Worm (Caenorhabditis elegans) whole organism, young adult: Measurements from ENCODE around the gene spat-1.
A peak's percentile ranks its signal among the peaks of the same experiment; 100 is the strongest.

Source experiments
- B0035.1 ChIP-seq: sonication (generic microtip); optimal IDR thresholded peaks from 2 replicates; lab custom pipeline; 2016; ENCODE audit warnings: missing genetic modification characterization, mild to moderate bottlenecking, missing compliant biosample characterization, missing genotype, missing genetic modification reagents
- B0261.1 ChIP-seq: sonication (generic microtip); optimal IDR thresholded peaks from 2 replicates; lab custom pipeline; 2016; ENCODE audit warnings: mild to moderate bottlenecking, missing genetic modification characterization, moderate library complexity, missing compliant biosample characterization
- B0336.3 ChIP-seq: fragments of 200-800 bp; sonication (Bioruptor generic); IDR thresholded peaks from 2 replicates; pipeline ENCODE4 v1.3.6; 2022; ENCODE audit warnings: missing genetic modification characterization, missing compliant biosample characterization
- C06A6.2 ChIP-seq: fragments of 200-800 bp; sonication (Bioruptor generic); conservative IDR thresholded peaks from 2 replicates; pipeline ENCODE4 v1.3.6; 2022; ENCODE audit warnings: missing genetic modification characterization, missing compliant biosample characterization
- C17E4.6 ChIP-seq: fragments of 200-800 bp; sonication (Bioruptor generic); IDR thresholded peaks from 2 replicates; pipeline ENCODE4 v1.3.6; 2022; ENCODE audit warnings: missing genetic modification reagents, missing genetic modification characterization, missing compliant biosample characterization
- F22D6.2 ChIP-seq: sonication (generic microtip); optimal IDR thresholded peaks from 2 replicates; lab custom pipeline; 2016; ENCODE audit warnings: mild to moderate bottlenecking, missing genetic modification characterization, missing compliant biosample characterization
- F23B12.7 ChIP-seq: sonication (generic microtip); optimal IDR thresholded peaks from 2 replicates; lab custom pipeline; 2017; ENCODE audit warnings: missing genetic modification characterization, mild to moderate bottlenecking, missing compliant biosample characterization, antibody characterized with exemption, moderate library complexity; ENCODE audit not compliant: insufficient read depth
- K11D2.4 ChIP-seq: fragments of 200-800 bp; sonication (Bioruptor generic); IDR thresholded peaks from 2 replicates; pipeline ENCODE4 v1.3.6; 2022; ENCODE audit warnings: missing genetic modification reagents, missing genetic modification characterization, missing compliant biosample characterization
- T07F8.4 ChIP-seq: sonication (generic microtip); optimal IDR thresholded peaks from 2 replicates; lab custom pipeline; 2016; ENCODE audit warnings: mild to moderate bottlenecking, missing genetic modification characterization, moderate library complexity, missing compliant biosample characterization
- Y53F4B.3 ChIP-seq: fragments of 200-800 bp; sonication (Bioruptor generic); IDR thresholded peaks from 2 replicates; pipeline ENCODE4 v1.3.6; 2022; ENCODE audit warnings: missing genetic modification reagents, missing genetic modification characterization, missing compliant biosample characterization
- Y53G8AR.9 ChIP-seq: fragments of 200-800 bp; sonication (Bioruptor generic); conservative IDR thresholded peaks from 2 replicates; pipeline ENCODE4 v1.3.6; 2022; ENCODE audit warnings: missing genetic modification reagents, missing genetic modification characterization, missing compliant biosample characterization
- Y56A3A.18 ChIP-seq: fragments of 200-800 bp; sonication (Bioruptor generic); IDR thresholded peaks from 2 replicates; pipeline ENCODE4 v1.3.6; 2022; ENCODE audit warnings: missing genetic modification reagents, missing genetic modification characterization, missing compliant biosample characterization
- Y79H2A.3 ChIP-seq: fragments of 200-800 bp; sonication (Bioruptor generic); conservative IDR thresholded peaks from 2 replicates; pipeline ENCODE4 v1.3.6; 2022; ENCODE audit warnings: missing genetic modification reagents, missing genetic modification characterization, missing compliant biosample characterization
- Y95B8A.8 ChIP-seq: fragments of 200-800 bp; sonication (Bioruptor generic); IDR thresholded peaks from 2 replicates; pipeline ENCODE4 v1.3.6; 2022; ENCODE audit warnings: missing genetic modification reagents, missing genetic modification characterization, missing compliant biosample characterization
- ZK185.1 ChIP-seq: sonication (generic microtip); optimal IDR thresholded peaks from 2 replicates; lab custom pipeline; 2016; ENCODE audit warnings: mild to moderate bottlenecking, missing genetic modification characterization, missing compliant biosample characterization; ENCODE audit not compliant: poor library complexity, severe bottlenecking
- akir-1 ChIP-seq: fragments of 200-800 bp; sonication (Bioruptor generic); optimal IDR thresholded peaks from 2 replicates; lab custom pipeline; 2018; ENCODE audit warnings: mild to moderate bottlenecking, missing genetic modification characterization, moderate library complexity, missing compliant biosample characterization
- athp-1 ChIP-seq: sonication (generic microtip); optimal IDR thresholded peaks from 2 replicates; lab custom pipeline; 2017; ENCODE audit warnings: mild to moderate bottlenecking, missing genetic modification characterization, missing compliant biosample characterization
- ccch-3 ChIP-seq: fragments of 200-800 bp; sonication (Bioruptor generic); optimal IDR thresholded peaks from 2 replicates; lab custom pipeline; 2018; ENCODE audit warnings: mild to moderate bottlenecking, missing genetic modification characterization, missing compliant biosample characterization
- cebp-1 ChIP-seq, 2 experiments: fragments of 200-800 bp in 1 of 2; sonication (Bioruptor generic) in 1 of 2; sonication (generic microtip) in 1 of 2; IDR thresholded peaks in 1 of 2; optimal IDR thresholded peaks in 1 of 2; 2 replicates each; pipeline versions ENCODE4 v1.3.6 to Lab custom; 2017 to 2022; ENCODE audit warnings: missing compliant biosample characterization in 2 of 2, missing genetic modification characterization in 2 of 2, mild to moderate bottlenecking in 1 of 2, missing genetic modification reagents in 1 of 2, moderate library complexity in 1 of 2
- cebp-2 ChIP-seq: fragments of 200-800 bp; sonication (Bioruptor generic); IDR thresholded peaks from 2 replicates; pipeline ENCODE4 v1.3.6; 2022; ENCODE audit warnings: missing genetic modification characterization, missing compliant biosample characterization
- ceh-100 ChIP-seq: fragments of 200-800 bp; sonication (Bioruptor generic); IDR thresholded peaks from 2 replicates; pipeline ENCODE4 v1.3.6; 2022; ENCODE audit warnings: missing genetic modification reagents, missing genetic modification characterization, missing compliant biosample characterization
- ceh-58 ChIP-seq: fragments of 200-800 bp; sonication (Bioruptor generic); IDR thresholded peaks from 2 replicates; pipeline ENCODE4 v1.3.6; 2022; ENCODE audit warnings: missing genetic modification characterization, missing compliant biosample characterization
- ceh-79 ChIP-seq: sonication (generic microtip); optimal IDR thresholded peaks from 2 replicates; lab custom pipeline; 2017; ENCODE audit warnings: mild to moderate bottlenecking, missing genetic modification characterization, missing compliant biosample characterization
- ceh-91 ChIP-seq: fragments of 200-800 bp; sonication (Bioruptor generic); IDR thresholded peaks from 2 replicates; pipeline ENCODE4 v1.3.6; 2022; ENCODE audit warnings: missing genetic modification reagents, missing genetic modification characterization, missing compliant biosample characterization
- dpl-1 ChIP-seq: fragments of 150-350 bp; optimal IDR thresholded peaks from 2 replicates; lab custom pipeline; 2014; ENCODE audit warnings: missing biosample characterization, missing genetic modification reagents, missing genetic modification characterization
- egrh-3 ChIP-seq: fragments of 200-800 bp; sonication (Bioruptor generic); IDR thresholded peaks from 2 replicates; pipeline ENCODE4 v1.3.6; 2022; ENCODE audit warnings: missing genetic modification reagents, missing genetic modification characterization, missing compliant biosample characterization
- ets-4 ChIP-seq: fragments of 200-800 bp; sonication (Bioruptor generic); optimal IDR thresholded peaks from 2 replicates; lab custom pipeline; 2018; ENCODE audit warnings: mild to moderate bottlenecking, missing genetic modification characterization, missing compliant biosample characterization
- hrde-1 ChIP-seq: sonication (generic microtip); optimal IDR thresholded peaks from 2 replicates; lab custom pipeline; 2016; ENCODE audit warnings: missing genetic modification characterization, mild to moderate bottlenecking, missing compliant biosample characterization, moderate library complexity, missing genotype, missing genetic modification reagents, borderline replicate concordance
- hsf-1 ChIP-seq: fragments of 200-800 bp; sonication (Bioruptor generic); IDR thresholded peaks from 2 replicates; pipeline ENCODE4 v1.3.6; 2022; ENCODE audit warnings: missing genetic modification reagents, missing genetic modification characterization, missing compliant biosample characterization
- let-526 ChIP-seq: fragments of 200-800 bp; sonication (Bioruptor generic); IDR thresholded peaks from 2 replicates; pipeline ENCODE4 v1.3.6; 2022; ENCODE audit warnings: missing genetic modification reagents, missing genetic modification characterization, missing compliant biosample characterization
- lin-26 ChIP-seq: fragments of 200-800 bp; sonication (Bioruptor generic); IDR thresholded peaks from 2 replicates; pipeline ENCODE4 v1.3.6; 2022; ENCODE audit warnings: missing genetic modification reagents, missing genetic modification characterization, missing compliant biosample characterization
- lin-35 ChIP-seq, 3 experiments: fragments of 150-350 bp in 2 of 3; sonication (generic microtip) in 1 of 3; optimal IDR thresholded peaks; 2 replicates each; lab custom pipeline; 2014 to 2018; ENCODE audit warnings: missing biosample characterization in 3 of 3, missing genetic modification characterization in 3 of 3, missing genetic modification reagents in 3 of 3
- lin-54 ChIP-seq: fragments of 200-800 bp; sonication (Bioruptor generic); optimal IDR thresholded peaks from 2 replicates; lab custom pipeline; 2018; ENCODE audit warnings: mild to moderate bottlenecking, missing genetic modification characterization, missing compliant biosample characterization
- lir-1 ChIP-seq: fragments of 200-800 bp; sonication (Bioruptor generic); conservative IDR thresholded peaks from 2 replicates; pipeline ENCODE4 v1.3.6; 2022; ENCODE audit warnings: missing genetic modification reagents, missing genetic modification characterization, missing compliant biosample characterization
- madf-3 ChIP-seq: fragments of 200-800 bp; sonication (Bioruptor generic); IDR thresholded peaks from 2 replicates; pipeline ENCODE4 v1.3.6; 2022; ENCODE audit warnings: missing genetic modification reagents, missing genetic modification characterization, missing compliant biosample characterization
- madf-6 ChIP-seq: fragments of 200-800 bp; sonication (Bioruptor generic); IDR thresholded peaks from 2 replicates; pipeline ENCODE4 v1.3.6; 2022; ENCODE audit warnings: missing genetic modification reagents, missing genetic modification characterization, missing compliant biosample characterization
- mcd-1 ChIP-seq: fragments of 200-800 bp; sonication (Bioruptor generic); IDR thresholded peaks from 2 replicates; pipeline ENCODE4 v1.3.6; 2022; ENCODE audit warnings: missing genetic modification reagents, missing genetic modification characterization, missing compliant biosample characterization
- mel-28 ChIP-seq: sonication (generic microtip); optimal IDR thresholded peaks from 2 replicates; lab custom pipeline; 2016; ENCODE audit warnings: borderline replicate concordance, mild to moderate bottlenecking, missing genetic modification characterization, missing compliant biosample characterization
- nfya-2 ChIP-seq: fragments of 200-800 bp; sonication (Bioruptor generic); IDR thresholded peaks from 2 replicates; pipeline ENCODE4 v1.3.6; 2022; ENCODE audit warnings: missing genetic modification reagents, missing genetic modification characterization, missing compliant biosample characterization
- nfyb-1 ChIP-seq: fragments of 200-800 bp; sonication (Bioruptor generic); IDR thresholded peaks from 2 replicates; pipeline ENCODE4 v1.3.6; 2022; ENCODE audit warnings: missing genetic modification reagents, missing genetic modification characterization, missing compliant biosample characterization
- nhr-27 ChIP-seq: fragments of 200-800 bp; sonication (Bioruptor generic); optimal IDR thresholded peaks from 2 replicates; lab custom pipeline; 2018; ENCODE audit warnings: mild to moderate bottlenecking, missing genetic modification characterization, moderate library complexity, missing compliant biosample characterization
- nhr-80 ChIP-seq: sonication (generic microtip); optimal IDR thresholded peaks from 2 replicates; lab custom pipeline; 2016; ENCODE audit warnings: missing genetic modification characterization, missing compliant biosample characterization
- snpc-3.4 ChIP-seq: sonication (generic microtip); optimal IDR thresholded peaks from 2 replicates; lab custom pipeline; 2017; ENCODE audit warnings: missing genetic modification characterization, mild to moderate bottlenecking, missing compliant biosample characterization, antibody characterized with exemption, moderate library complexity, missing genotype, missing genetic modification reagents
- sptf-2 ChIP-seq: fragments of 200-800 bp; sonication (Bioruptor generic); optimal IDR thresholded peaks from 2 replicates; lab custom pipeline; 2018; ENCODE audit warnings: mild to moderate bottlenecking, missing genetic modification characterization, missing compliant biosample characterization
- ztf-22 ChIP-seq: fragments of 200-800 bp; sonication (Bioruptor generic); optimal IDR thresholded peaks from 2 replicates; lab custom pipeline; 2018; ENCODE audit warnings: mild to moderate bottlenecking, missing genetic modification characterization, moderate library complexity, missing compliant biosample characterization
- ztf-25 ChIP-seq: fragments of 200-800 bp; sonication (Bioruptor generic); IDR thresholded peaks from 2 replicates; pipeline ENCODE4 v1.3.6; 2022; ENCODE audit warnings: missing genetic modification reagents, missing genetic modification characterization, missing compliant biosample characterization
- ztf-6 ChIP-seq: fragments of 200-800 bp; sonication (Bioruptor generic); IDR thresholded peaks from 2 replicates; pipeline ENCODE4 v1.3.6; 2022; ENCODE audit warnings: missing genetic modification reagents, missing genetic modification characterization, missing compliant biosample characterization

The spat-1 gene

DNA sequence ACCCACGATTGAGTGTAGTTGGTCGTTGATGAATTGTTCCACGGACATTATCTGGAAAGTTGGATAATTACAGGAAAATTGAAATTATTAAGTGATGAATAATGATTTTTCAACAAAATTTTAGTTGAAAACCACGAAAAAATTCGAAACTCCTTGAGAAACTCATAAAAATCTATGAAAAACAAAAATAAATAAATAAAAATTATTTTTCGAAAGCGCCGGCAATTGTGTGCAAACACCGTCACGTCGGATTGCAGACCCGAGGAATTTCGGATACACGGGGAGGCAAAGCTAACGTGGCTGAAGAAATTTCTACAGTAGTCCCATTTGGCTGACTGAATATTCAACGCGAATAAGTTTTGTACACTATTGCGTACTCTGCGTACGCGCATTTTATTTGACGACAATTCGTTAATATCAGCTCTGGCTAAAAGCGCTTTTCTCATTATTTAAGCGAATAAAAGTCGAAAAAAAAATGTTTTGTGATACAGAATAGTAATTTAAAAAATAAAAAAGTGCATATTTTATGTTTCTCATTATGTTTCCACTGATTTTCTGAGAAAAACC, 33.1 kb downstream of the spat-1 start, which contains the start of gene mog-4 (continued):
- TF ChIP-seq ztf-22 (peak; percentile 80), lin-35 (GFP tag; optimal IDR thresholded peaks at IDR 0.05; lab: Kevin White, UChicago) (peak in 2 of 3 experiments; percentile 26 to 84), cebp-1 (GFP tag; IDR thresholded peaks at IDR 0.05; lab: Robert Waterston, UW) (peak; percentile 97), cebp-1 (tag; optimal IDR thresholded peaks at IDR 0.05; lab: Kevin White, UChicago) (peak; percentile 94), K11D2.4 (GFP tag; lab: Robert Waterston, UW) (peak; percentile 99), madf-6 (GFP tag; lab: Robert Waterston, UW) (peak; percentile 99), B0035.1 (peak; percentile 81), ets-4 (peak; percentile 10), hrde-1 (tag; lab: Kevin White, UChicago) (peak; percentile 85), Y56A3A.18 (GFP tag; lab: Robert Waterston, UW) (peak; percentile 99), C06A6.2 (GFP tag; lab: Robert Waterston, UW) (peak; percentile 98), nfyb-1 (GFP tag; lab: Robert Waterston, UW) (peak; percentile 99), hsf-1 (GFP tag; lab: Robert Waterston, UW) (peak; percentile 93), cebp-2 (peak; percentile 97), Y79H2A.3 (GFP tag; lab: Robert Waterston, UW) (peak; percentile 100), C17E4.6 (peak; percentile 100), T07F8.4 (tag; lab: Kevin White, UChicago) (peak; percentile 48), nfya-2 (GFP tag; lab: Robert Waterston, UW) (peak; percentile 89), madf-3 (GFP tag; lab: Robert Waterston, UW) (peak; percentile 98), Y95B8A.8 (GFP tag; lab: Robert Waterston, UW) (peak; percentile 99), nhr-27 (tag; lab: Kevin White, UChicago) (peak; percentile 58), B0336.3 (GFP tag; lab: Robert Waterston, UW) (peak; percentile 92), ZK185.1 (tag; lab: Kevin White, UChicago) (peak; percentile 97), ceh-58 (GFP tag; lab: Robert Waterston, UW) (0 out of 2 replicates have a peak, but pooled peaks have one; percentile 15), Y53G8AR.9 (peak; percentile 99), ccch-3 (GFP tag; lab: Kevin White, UChicago) (peak; percentile 97), ceh-79 (peak; percentile 61), let-526 (GFP tag; lab: Robert Waterston, UW) (peak; percentile 100), mcd-1 (GFP tag; lab: Robert Waterston, UW) (peak; percentile 99), akir-1 (GFP tag; lab: Kevin White, UChicago) (peak; percentile 89), Y53F4B.3 (GFP tag; lab: Robert Waterston, UW) (peak; percentile 93), ceh-91 (peak; percentile 100), F22D6.2 (tag; lab: Kevin White, UChicago) (peak; percentile 89), ceh-100 (GFP tag; lab: Robert Waterston, UW) (peak; percentile 96), sptf-2 (GFP tag; lab: Kevin White, UChicago) (peak; percentile 9), nhr-80 (tag; lab: Kevin White, UChicago) (peak; percentile 80), snpc-3.4 (peak; percentile 18), lin-26 (GFP tag; lab: Robert Waterston, UW) (peak; percentile 98), athp-1 (tag; lab: Kevin White, UChicago) (peak; percentile 97), egrh-3 (GFP tag; lab: Robert Waterston, UW) (peak; percentile 90), lin-54 (GFP tag; lab: Kevin White, UChicago) (peak; percentile 97), ztf-6 (GFP tag; lab: Robert Waterston, UW) (peak; percentile 100), F23B12.7 (tag; lab: Kevin White, UChicago) (peak; percentile 25), ztf-25 (GFP tag; lab: Robert Waterston, UW) (peak; percentile 100), lir-1 (GFP tag; lab: Robert Waterston, UW) (peak; percentile 99), B0261.1 (tag; lab: Kevin White, UChicago) (peak; percentile 35), dpl-1 (GFP tag; lab: Kevin White, UChicago) (peak; percentile 46), mel-28 (peak; percentile 76)
